Fruit fly (Drosophila melanogaster): ENCODE data around the gene TTLL3A.

The TTLL3A gene

dm6 chr2L:6740088-6740487 is at the start of gene TTLL3A:
TTLL3A (minus strand) TSS chr2L:6740188.
- no peak for TF ChIP-seq noc (tag; optimal IDR thresholded peaks at IDR 0.05)

- TF ChIP-seq noc (tag; optimal IDR thresholded peaks at IDR 0.05): peak; percentile 27
Measured at dm6 chr2L:6789358-6789757, 49.4 kb upstream of the TTLL3A start.

- TF ChIP-seq noc (tag; optimal IDR thresholded peaks at IDR 0.05): no peak
Measured at dm6 chr2L:6787973-6788368, 48.0 kb upstream of the TTLL3A start.

dm6 chr2L:6787029-6787972 is 47.3 kb upstream of the TTLL3A start:
- TF ChIP-seq noc (tag; optimal IDR thresholded peaks at IDR 0.05): peak; percentile 94

dm6 chr2L:6786674-6787028 is 46.7 kb upstream of the TTLL3A start, which contains the start of gene nrv1:
nrv1 (minus strand) TSS chr2L:6786861.
- no peak for TF ChIP-seq noc (tag; optimal IDR thresholded peaks at IDR 0.05)

- peak; percentile 29 for TF ChIP-seq noc (tag; optimal IDR thresholded peaks at IDR 0.05)
Measured at dm6 chr2L:6785583-6785982, 45.6 kb upstream of the TTLL3A start.

DNA sequence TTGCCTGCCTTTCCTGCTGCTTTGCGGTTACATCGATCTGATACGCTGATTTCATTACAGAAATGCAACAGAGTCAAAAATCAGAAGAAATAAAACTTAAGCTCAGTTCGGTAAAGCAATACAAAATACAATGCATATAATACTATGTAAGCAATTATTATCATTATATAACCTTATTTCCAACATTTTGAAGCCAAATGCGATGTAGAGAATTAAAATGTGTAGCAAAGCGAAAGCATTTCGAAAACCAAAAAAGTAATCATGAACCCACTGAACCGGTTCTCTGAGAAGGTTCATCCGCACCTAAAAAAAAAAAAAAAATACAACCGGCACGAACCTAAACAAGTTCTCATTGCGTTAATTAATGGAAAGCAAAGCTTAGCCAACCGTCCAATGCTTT is 44.2 kb upstream of the TTLL3A start:
- TF ChIP-seq noc (tag; optimal IDR thresholded peaks at IDR 0.05): no peak

dm6 chr2L:6783395-6783794 is 43.4 kb upstream of the TTLL3A start:
- no peak for TF ChIP-seq noc (tag; optimal IDR thresholded peaks at IDR 0.05)

- no peak for TF ChIP-seq noc (tag; optimal IDR thresholded peaks at IDR 0.05)
Measured at dm6 chr2L:6774853-6775252, 34.9 kb upstream of the TTLL3A start.

DNA sequence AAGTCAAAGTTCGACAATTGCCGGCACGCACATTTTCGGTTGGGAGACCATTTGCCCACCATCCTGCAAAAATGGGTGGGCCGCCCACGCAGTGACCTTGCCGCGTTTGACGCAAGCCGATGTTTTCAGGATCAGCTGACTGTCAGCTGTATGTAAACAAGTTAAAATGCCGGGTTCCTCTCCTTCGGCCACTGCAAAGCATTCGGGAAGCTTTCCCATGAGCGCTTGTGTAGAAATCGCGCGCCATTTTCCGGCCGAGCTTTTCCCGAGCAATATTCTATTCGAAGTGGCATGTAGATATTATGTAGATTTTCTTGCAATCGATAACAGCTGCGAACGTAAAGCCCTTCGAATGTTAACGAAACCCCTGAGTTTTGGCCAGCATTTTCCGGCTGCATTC is 33.7 kb upstream of the TTLL3A start, which contains the start of gene CG17378:
TSS of gene CG17378 (plus strand) at position 397 of the 400 bp plus-strand sequence.
- no peak for TF ChIP-seq noc (tag; optimal IDR thresholded peaks at IDR 0.05)

DNA sequence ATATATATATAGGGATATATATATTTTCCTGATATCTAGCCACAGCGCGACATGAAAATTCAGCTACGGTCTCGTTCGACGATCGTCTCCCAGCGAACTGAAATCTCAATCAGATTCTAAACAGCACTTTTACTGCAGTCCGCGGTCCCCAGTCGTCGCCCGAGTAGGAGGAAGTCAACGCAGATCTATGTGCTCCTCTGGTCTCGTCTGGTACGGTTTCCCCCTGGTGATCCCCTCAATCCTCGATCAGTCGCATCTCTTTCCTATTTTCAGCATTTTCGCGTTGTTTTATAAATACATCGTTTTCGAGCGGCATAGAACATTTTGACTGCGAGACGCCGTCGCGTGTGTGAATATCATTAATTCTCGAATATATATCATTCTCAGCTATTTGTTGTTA is 32.7 kb upstream of the TTLL3A start, which contains the start of gene LUBEL:
TSS of gene LUBEL (minus strand) at position 101 of the 400 bp plus-strand sequence.
- no peak for TF ChIP-seq noc (tag; optimal IDR thresholded peaks at IDR 0.05)

- TF ChIP-seq noc (tag; optimal IDR thresholded peaks at IDR 0.05): no peak
Measured at dm6 chr2L:6759528-6759927, 19.5 kb upstream of the TTLL3A start, which contains the start of gene CG11322. CG11322 (minus strand) TSS chr2L:6759628.

DNA sequence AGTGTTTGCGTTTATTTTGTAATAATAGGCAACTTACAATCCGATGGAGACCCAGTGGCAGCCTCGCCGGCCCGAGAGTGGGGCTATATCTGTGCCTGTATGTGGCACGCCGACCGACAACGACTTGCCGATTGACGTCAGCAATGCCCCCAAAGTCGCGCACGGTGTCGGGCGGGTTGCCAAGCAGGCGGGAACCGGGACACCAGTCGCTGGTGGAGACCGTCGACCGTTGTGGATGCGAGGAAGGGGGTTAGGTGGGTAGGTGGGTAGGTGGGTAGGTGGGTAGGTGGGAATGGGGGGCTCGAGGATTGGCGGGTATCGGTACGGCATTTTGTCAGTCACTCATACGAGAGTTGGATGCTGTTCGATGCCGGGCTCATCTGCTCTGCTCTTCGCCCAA is 11.0 kb upstream of the TTLL3A start:
- TF ChIP-seq noc (tag; optimal IDR thresholded peaks at IDR 0.05): no peak

DNA sequence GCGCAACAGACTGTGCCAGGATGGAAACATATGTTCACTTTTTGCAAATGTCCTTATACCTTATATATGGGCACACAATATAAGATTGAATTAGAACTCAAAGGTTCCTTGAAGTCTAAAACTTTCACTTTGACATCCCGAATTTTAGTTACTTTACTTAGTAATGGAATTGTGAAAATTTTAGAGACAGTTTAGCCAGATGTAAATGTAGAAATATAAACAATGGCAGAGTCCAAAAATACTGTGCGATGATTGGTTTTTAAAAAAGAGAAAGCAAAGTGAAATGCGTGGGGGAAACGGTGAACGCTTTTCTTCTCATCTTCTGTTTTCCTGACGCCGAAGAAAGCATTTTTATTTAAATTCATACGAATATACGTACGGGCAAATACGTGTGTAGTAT is 7.8 kb upstream of the TTLL3A start, which contains the start of gene CG44271:
TSS of gene CG44271 (minus strand) at position 101 of the 400 bp plus-strand sequence.
- TF ChIP-seq noc (tag; optimal IDR thresholded peaks at IDR 0.05): no peak

DNA sequence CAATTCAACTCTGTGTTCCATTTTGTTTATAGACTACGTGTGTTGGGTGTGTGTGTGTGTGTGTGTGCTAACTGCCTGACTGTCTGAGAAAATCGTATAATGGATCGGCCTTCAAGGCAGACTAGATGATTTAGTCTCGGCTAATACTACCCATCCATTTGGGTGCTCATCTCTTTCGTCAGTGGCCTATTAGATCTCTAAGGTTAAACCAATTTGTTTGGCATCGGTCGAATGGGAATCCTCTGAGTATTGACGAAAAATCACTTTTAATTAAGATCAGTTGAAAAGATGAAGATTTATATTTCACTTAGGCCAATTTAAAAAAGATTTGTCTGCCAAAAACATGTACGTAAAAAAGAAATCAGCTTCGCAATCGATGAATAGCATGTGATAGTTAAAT is 5.5 kb upstream of the TTLL3A start, which contains the start of gene CG31910:
TSS of gene CG31910 (minus strand) at position 101 of the 400 bp plus-strand sequence.
- TF ChIP-seq noc (tag; optimal IDR thresholded peaks at IDR 0.05): no peak

DNA sequence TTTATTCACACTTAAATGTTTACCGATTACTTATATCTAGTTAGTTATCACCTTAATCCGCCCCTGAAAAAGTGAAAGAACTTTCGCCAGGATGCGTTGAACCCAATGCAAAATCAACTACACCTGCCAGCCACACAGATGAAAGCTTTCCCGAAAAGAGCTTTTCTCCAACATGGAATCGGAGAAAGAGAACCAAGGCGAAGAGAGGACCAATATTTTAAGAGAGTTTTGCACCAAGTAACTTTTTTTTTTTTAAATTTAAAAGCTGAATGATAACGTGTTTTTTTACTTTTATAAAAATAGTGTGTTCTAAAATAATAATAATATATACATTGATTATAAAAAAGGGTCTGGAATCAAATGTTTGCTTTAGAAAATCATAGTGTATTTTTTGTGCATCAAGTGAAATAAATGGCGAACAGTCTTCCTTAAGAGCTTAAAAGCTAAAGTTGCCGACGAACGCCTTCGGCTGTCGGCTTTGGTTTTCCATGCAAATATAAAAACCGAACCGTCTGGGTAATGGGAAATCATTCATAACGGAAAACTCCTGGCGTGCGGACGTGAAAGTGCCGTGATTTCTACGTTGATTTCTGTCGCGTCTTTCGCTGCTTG is 2.1 kb upstream of the TTLL3A start, which contains the start of gene meng:
TSS of gene meng (plus strand) at position 523 of the 612 bp plus-strand sequence.
- TF ChIP-seq noc (tag; optimal IDR thresholded peaks at IDR 0.05): no peak

DNA sequence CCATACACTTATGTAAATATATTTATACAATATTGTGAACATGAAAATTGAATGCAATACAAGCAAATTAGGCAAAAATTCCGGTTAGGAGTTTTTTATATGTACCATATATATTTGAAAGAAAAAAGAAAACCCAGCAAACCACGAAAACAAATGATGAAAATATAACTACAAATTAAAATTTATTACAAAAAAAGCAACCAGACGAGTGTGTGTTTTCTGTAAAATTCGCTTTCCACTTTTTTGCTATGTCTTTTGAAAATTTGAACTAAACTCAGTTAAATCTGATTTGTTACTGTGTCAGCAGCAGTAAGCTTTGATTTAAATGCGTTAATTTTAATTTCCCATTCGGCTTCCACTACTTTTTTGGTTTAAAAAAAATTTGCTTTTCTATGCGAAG is 7.4 kb downstream of the TTLL3A start, which contains the start of gene TTLL3B:
TSS of gene TTLL3B (plus strand) at position 301 of the 400 bp plus-strand sequence.
- no peak for TF ChIP-seq noc (tag; optimal IDR thresholded peaks at IDR 0.05)

Measured in whole organism, larva.